Worm (Caenorhabditis elegans): ENCODE results near the gene srr-6.

Gene srr-6

ce11 chrV:5026438-5026837 is 13.8 kb downstream of the srr-6 start (continued):
- no peak for TF ChIP-seq nhr-25 (tag; optimal IDR thresholded peaks at IDR 0.05; ENCODE audit: borderline replicate concordance, insufficient read depth)
- no peak for TF ChIP-seq egl-27 (tag; optimal IDR thresholded peaks at IDR 0.05)
- no peak for TF ChIP-seq tag-97 (GFP tag; IDR thresholded peaks at IDR 0.05)
- no peak for TF ChIP-seq lim-7 (GFP tag; IDR thresholded peaks at IDR 0.05)
- TF ChIP-seq spr-3 (GFP tag; optimal IDR thresholded peaks at IDR 0.05): no peak
- no peak for TF ChIP-seq zip-2 (tag; optimal IDR thresholded peaks at IDR 0.05)
- TF ChIP-seq duxl-1 (tag; optimal IDR thresholded peaks at IDR 0.05; ENCODE audit: poor library complexity): no peak
- TF ChIP-seq zfp-3 (GFP tag; conservative IDR thresholded peaks at IDR 0.05): no peak
- TF ChIP-seq snpc-4 (tag; optimal IDR thresholded peaks at IDR 0.05): no peak
- peak; percentile 77 for TF ChIP-seq dmd-6 (GFP tag; IDR thresholded peaks at IDR 0.05)
- TF ChIP-seq saeg-2 (GFP tag; IDR thresholded peaks at IDR 0.05): no peak
- no peak for TF ChIP-seq Y5F2A.4 (GFP tag; optimal IDR thresholded peaks at IDR 0.05)
- TF ChIP-seq unc-130 (GFP tag; optimal IDR thresholded peaks at IDR 0.05): no peak
- no peak for TF ChIP-seq nhr-77 (tag; optimal IDR thresholded peaks at IDR 0.05)
- TF ChIP-seq Y75B8A.6 (GFP tag; IDR thresholded peaks at IDR 0.05): no peak
- no peak for TF ChIP-seq cey-2 (tag; optimal IDR thresholded peaks at IDR 0.05; ENCODE audit: borderline replicate concordance, insufficient read depth)
- no peak for TF ChIP-seq ama-1 (optimal IDR thresholded peaks at IDR 0.05)
- no peak for TF ChIP-seq F37D6.2 (tag; optimal IDR thresholded peaks at IDR 0.05)
- TF ChIP-seq mxl-2 (GFP tag; conservative IDR thresholded peaks at IDR 0.05): no peak
- no peak for TF ChIP-seq ces-1 (GFP tag; optimal IDR thresholded peaks at IDR 0.05)
- TF ChIP-seq ceh-20 (GFP tag; IDR thresholded peaks at IDR 0.05): no peak
- TF ChIP-seq fkh-10 (GFP tag; optimal IDR thresholded peaks at IDR 0.05): no peak
- no peak for TF ChIP-seq lin-29 (GFP tag; IDR thresholded peaks at IDR 0.05)
- TF ChIP-seq mdl-1 (tag; optimal IDR thresholded peaks at IDR 0.05): no peak
- TF ChIP-seq F26F4.8 (GFP tag; conservative IDR thresholded peaks at IDR 0.05): no peak
- TF ChIP-seq lsy-2 (tag; optimal IDR thresholded peaks at IDR 0.05): no peak
- TF ChIP-seq aly-2 (tag; optimal IDR thresholded peaks at IDR 0.05): no peak
- TF ChIP-seq daf-16 (GFP tag; optimal IDR thresholded peaks at IDR 0.05): no peak
- TF ChIP-seq daf-16 (tag; optimal IDR thresholded peaks at IDR 0.05): peak; percentile 30
- TF ChIP-seq ZK546.5 (tag; optimal IDR thresholded peaks at IDR 0.05): no peak
- peak; percentile 17 for TF ChIP-seq hlh-30 (tag; optimal IDR thresholded peaks at IDR 0.05; ENCODE audit: insufficient read depth)
- TF ChIP-seq pqm-1 (tag; optimal IDR thresholded peaks at IDR 0.05): peak; percentile 10
- no peak for TF ChIP-seq snpc-1.2 (GFP tag; IDR thresholded peaks at IDR 0.05)
- TF ChIP-seq ztf-11 (tag; optimal IDR thresholded peaks at IDR 0.05): no peak
- no peak for TF ChIP-seq nhr-6 (tag; optimal IDR thresholded peaks at IDR 0.05)
- no peak for TF ChIP-seq daf-19 (GFP tag; conservative IDR thresholded peaks at IDR 0.05)
- no peak for TF ChIP-seq egl-43 (GFP tag; IDR thresholded peaks at IDR 0.05)
- TF ChIP-seq unc-39 (tag; optimal IDR thresholded peaks at IDR 0.05): no peak
- TF ChIP-seq aha-1 (tag): no peak
- TF ChIP-seq dmd-8 (GFP tag; IDR thresholded peaks at IDR 0.05): no peak
- no peak for TF ChIP-seq daf-12 (tag; optimal IDR thresholded peaks at IDR 0.05)
- no peak for TF ChIP-seq ztf-7 (tag; optimal IDR thresholded peaks at IDR 0.05)
- TF ChIP-seq sdz-12 (GFP tag; optimal IDR thresholded peaks at IDR 0.05): no peak
- no peak for TF ChIP-seq Y48G9A.11 (GFP tag; IDR thresholded peaks at IDR 0.05)
- peak; percentile 18 for TF ChIP-seq dve-1 (tag; optimal IDR thresholded peaks at IDR 0.05; ENCODE audit: insufficient read depth)
- TF ChIP-seq rbr-2 (tag; optimal IDR thresholded peaks at IDR 0.05): no peak
- no peak for TF ChIP-seq jun-1 (tag; optimal IDR thresholded peaks at IDR 0.05)
- no peak for TF ChIP-seq zip-11 (GFP tag; IDR thresholded peaks at IDR 0.05)
- no peak for TF ChIP-seq ceh-28 (tag; optimal IDR thresholded peaks at IDR 0.05)
- no peak for TF ChIP-seq vab-7 (GFP tag; IDR thresholded peaks at IDR 0.05)
- no peak for TF ChIP-seq lin-15B (tag; optimal IDR thresholded peaks at IDR 0.05)
- no peak for TF ChIP-seq ZK337.2 (GFP tag; IDR thresholded peaks at IDR 0.05)
- TF ChIP-seq attf-4 (tag; optimal IDR thresholded peaks at IDR 0.05): no peak
